Worm (Caenorhabditis elegans) whole organism, L2 larva: ENCODE results near the gene F52G3.1.

ENCODE experiments used
- C34F6.9 ChIP-seq: fragments of 150-350 bp; optimal IDR thresholded peaks from 2 replicates; lab custom pipeline; 2014; ENCODE audit warnings: missing biosample characterization, missing genetic modification characterization
- alr-1 ChIP-seq: fragments of 150-350 bp; optimal IDR thresholded peaks from 2 replicates; lab custom pipeline; 2014; ENCODE audit warnings: missing biosample characterization, missing genetic modification characterization
- blmp-1 ChIP-seq: sonication (generic microtip); optimal IDR thresholded peaks from 2 replicates; lab custom pipeline; 2017; ENCODE audit warnings: missing genetic modification characterization, mild to moderate bottlenecking, missing compliant biosample characterization, antibody characterized with exemption, moderate library complexity; ENCODE audit not compliant: insufficient read depth
- lsy-2 ChIP-seq, 2 experiments: fragments of 150-350 bp in 1 of 2; sonication (generic microtip) in 1 of 2; optimal IDR thresholded peaks; 2 replicates each; lab custom pipeline; 2014 to 2017; ENCODE audit warnings: missing biosample characterization in 2 of 2, missing genetic modification characterization in 2 of 2
- sem-4 ChIP-seq: fragments of 150-350 bp; optimal IDR thresholded peaks from 2 replicates; lab custom pipeline; 2014; ENCODE audit warnings: missing biosample characterization, missing genetic modification reagents, missing genetic modification characterization
- unc-39 ChIP-seq: fragments of 150-350 bp; optimal IDR thresholded peaks from 2 replicates; lab custom pipeline; 2014; ENCODE audit warnings: missing biosample characterization, missing genetic modification characterization
- unc-55 ChIP-seq: fragments of 150-350 bp; sonication (generic microtip); optimal IDR thresholded peaks from 3 replicates; lab custom pipeline; 2014; ENCODE audit warnings: missing biosample characterization, missing genetic modification reagents, missing genetic modification characterization

DNA sequence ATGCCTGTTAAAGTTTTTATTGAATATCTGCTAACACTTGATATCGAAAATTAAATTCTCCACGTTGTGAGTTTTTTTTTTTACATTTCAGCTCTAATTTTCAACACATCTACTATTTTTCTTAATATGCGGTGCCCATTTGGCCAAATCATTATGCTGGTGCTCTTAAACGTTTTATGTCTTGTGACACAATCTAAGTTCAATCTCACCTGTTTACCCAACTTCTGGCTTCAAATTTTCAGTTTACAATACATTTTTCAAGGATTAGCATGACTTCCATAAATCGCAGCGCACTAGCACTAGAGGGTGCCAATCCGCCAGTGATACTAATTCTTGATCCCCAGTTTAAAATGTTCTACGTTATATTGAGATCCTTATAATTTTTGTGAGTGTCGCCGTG lies 21.4 kb upstream of the F52G3.1 start:
- TF ChIP-seq blmp-1 (tag; lab: Kevin White, UChicago) (no peak), alr-1 (tag; lab: Kevin White, UChicago) (no peak), unc-55 (GFP tag; lab: Kevin White, UChicago) (no peak), sem-4 (no peak), lsy-2 (tag; optimal IDR thresholded peaks at IDR 0.05; lab: Kevin White, UChicago) (no peak), unc-39 (tag; lab: Kevin White, UChicago) (no peak), C34F6.9 (tag; lab: Kevin White, UChicago) (no peak)
